Fruit fly (Drosophila melanogaster): ENCODE data around the gene gpp.

DNA sequence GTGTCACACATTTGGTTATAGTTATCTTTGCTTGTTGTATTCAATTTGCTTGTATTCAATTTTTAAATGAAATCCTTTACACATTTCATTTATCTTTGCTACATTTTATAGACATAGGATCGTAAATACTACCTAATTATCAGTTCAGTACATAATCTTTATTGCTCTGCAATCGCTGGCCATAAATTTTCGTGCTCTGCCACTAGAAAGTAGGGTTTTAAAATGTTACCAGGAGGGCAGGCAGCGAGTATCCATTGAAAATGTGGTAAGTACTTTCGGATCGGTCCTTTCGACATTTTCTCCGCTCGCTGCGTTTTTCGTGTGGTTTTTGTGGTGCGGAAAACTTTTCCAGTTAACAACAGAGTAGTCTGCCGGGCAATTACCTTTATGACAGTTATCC is 7.4 kb upstream of the gpp start:
- no peak for TF ChIP-seq CG8478 (optimal IDR thresholded peaks at IDR 0.05)
- no peak for TF ChIP-seq CTCF (optimal IDR thresholded peaks at IDR 0.05)
